Worm (Caenorhabditis elegans): Measurements from ENCODE around the gene K08E5.6.

DNA sequence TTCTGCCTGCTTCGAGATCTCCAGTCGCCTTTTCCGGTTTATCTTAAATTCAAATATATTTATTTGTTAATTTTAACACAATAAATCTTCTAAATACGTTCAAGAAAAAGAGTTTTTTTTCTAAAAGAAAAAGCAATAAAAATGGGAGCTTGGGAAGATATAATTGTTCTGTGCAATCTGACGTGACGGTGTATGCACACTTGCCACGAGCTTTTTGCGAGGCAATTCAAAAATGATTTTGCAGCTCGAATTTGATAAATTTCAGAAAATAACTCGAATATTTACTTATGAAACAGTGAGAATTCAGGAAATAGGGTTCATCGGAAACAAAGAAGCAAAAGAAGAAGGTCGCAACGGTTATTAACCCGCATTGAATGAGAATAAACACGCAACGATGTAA lies 47.7 kb upstream of the K08E5.6 start:
- TF ChIP-seq B0310.2 (tag; optimal IDR thresholded peaks at IDR 0.05) (no peak), ets-7 (tag; optimal IDR thresholded peaks at IDR 0.05) (no peak), sea-1 (GFP tag; conservative IDR thresholded peaks at IDR 0.05) (no peak), tbx-11 (GFP tag; IDR thresholded peaks at IDR 0.05) (no peak), ama-1 (optimal IDR thresholded peaks at IDR 0.05) (no peak), hmg-4 (GFP tag; optimal IDR thresholded peaks at IDR 0.05) (no peak), F13C5.2 (tag; optimal IDR thresholded peaks at IDR 0.05) (no peak), ceh-13 (GFP tag; optimal IDR thresholded peaks at IDR 0.05) (no peak), ceh-36 (tag; optimal IDR thresholded peaks at IDR 0.05) (no peak), flt-1 (GFP tag; IDR thresholded peaks at IDR 0.05) (no peak), tra-4 (tag; optimal IDR thresholded peaks at IDR 0.05) (no peak), pes-1 (GFP tag; IDR thresholded peaks at IDR 0.05) (no peak), tbx-37 (GFP tag; conservative IDR thresholded peaks at IDR 0.05) (no peak)

All from whole organism, early embryonic.